Worm (Caenorhabditis elegans) whole organism, early embryonic: ENCODE data around the gene sym-4.

Experiments
- F13C5.2 ChIP-seq: sonication (generic microtip); optimal IDR thresholded peaks from 2 replicates; lab custom pipeline; 2017; ENCODE audit warnings: mild to moderate bottlenecking, missing genetic modification characterization, inconsistent platforms, missing compliant biosample characterization
- pes-1 ChIP-seq: fragments of 200-800 bp; sonication (Bioruptor generic); IDR thresholded peaks from 2 replicates; pipeline ENCODE4 v1.3.6; 2022; ENCODE audit warnings: missing genetic modification reagents, missing genetic modification characterization, missing compliant biosample characterization
- tbx-11 ChIP-seq: fragments of 200-800 bp; sonication (Bioruptor generic); IDR thresholded peaks from 2 replicates; pipeline ENCODE4 v1.3.6; 2022; ENCODE audit warnings: missing genetic modification characterization, missing compliant biosample characterization

DNA sequence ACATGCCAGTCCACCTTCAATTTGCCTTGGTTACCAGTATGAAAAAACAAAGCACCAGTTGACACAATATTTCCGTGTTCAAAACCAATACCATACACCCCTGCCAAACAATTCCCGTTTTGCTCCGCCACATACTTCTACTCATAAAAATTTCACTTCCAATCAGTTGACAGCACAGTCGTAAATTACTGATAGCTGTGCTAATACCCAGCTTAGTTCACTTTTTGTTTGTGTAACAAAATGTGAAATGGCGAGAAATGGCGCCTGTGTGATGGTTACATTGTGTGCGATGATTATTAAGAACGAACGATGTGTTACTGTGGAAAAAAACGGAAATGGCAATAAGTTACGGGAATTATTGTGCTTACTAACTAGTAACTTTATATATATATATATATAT, 36.9 kb upstream of the sym-4 start:
- TF ChIP-seq F13C5.2 (tag; lab: Kevin White, UChicago) (no peak), pes-1 (GFP tag; lab: Robert Waterston, UW) (no peak), tbx-11 (GFP tag; lab: Robert Waterston, UW) (no peak)
